Fruit fly (Drosophila melanogaster) whole organism: Measurements from ENCODE around the gene elg1.

Experiments
- CG8478 ChIP-seq: fragments of >200 bp; optimal IDR thresholded peaks from 2 replicates; lab custom pipeline; 2018; ENCODE audit warnings: inconsistent platforms
- Dll ChIP-seq: fragments of >200 bp; optimal IDR thresholded peaks from 2 replicates; lab custom pipeline; 2017
- EcR ChIP-seq, 2 experiments: fragments of >200 bp; optimal IDR thresholded peaks; 2 replicates each; lab custom pipeline; 2017; ENCODE audit warnings: missing biosample characterization in 2 of 2, missing genetic modification characterization in 2 of 2, missing genetic modification reagents in 2 of 2
- pan ChIP-seq: fragments of >200 bp; optimal IDR thresholded peaks from 2 replicates; lab custom pipeline; 2017
- psq ChIP-seq: fragments of >200 bp; optimal IDR thresholded peaks from 2 replicates; lab custom pipeline; 2017
- usp ChIP-seq: fragments of >200 bp; optimal IDR thresholded peaks from 2 replicates; lab custom pipeline; 2017; ENCODE audit warnings: missing biosample characterization, missing genetic modification characterization, mixed read lengths

The elg1 gene

DNA sequence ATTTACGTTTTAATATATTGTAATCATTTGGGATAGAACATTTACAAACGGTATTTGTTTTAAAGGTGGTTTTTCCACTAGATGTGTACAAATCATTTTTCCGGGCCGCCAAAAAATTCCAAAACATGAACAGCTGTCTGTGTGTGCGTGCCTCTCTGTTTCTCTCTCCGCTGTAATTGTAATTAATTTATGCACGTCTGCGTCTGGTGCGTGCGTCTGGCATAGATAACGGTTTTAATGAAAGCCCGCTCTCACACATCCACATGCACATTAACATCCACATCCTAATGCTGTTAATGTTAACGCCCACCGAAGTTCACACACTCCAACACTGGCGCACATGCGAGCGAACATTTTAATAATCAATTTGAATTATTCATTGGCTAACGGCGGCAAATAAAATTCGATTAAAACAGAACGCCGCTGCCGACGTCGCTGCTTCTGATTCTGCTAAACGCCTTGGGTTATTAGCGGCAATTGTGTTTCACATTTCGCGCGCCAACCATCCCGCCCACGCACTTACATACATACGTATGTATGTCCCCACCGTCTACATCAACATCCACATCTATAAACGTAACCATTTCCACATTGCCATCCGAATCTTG lies 14.2 kb downstream of the elg1 start:
- TF ChIP-seq psq (lab: Kevin White, UChicago) = no peak
- TF ChIP-seq pan = no peak
- TF ChIP-seq CG8478 (lab: Kevin White, UChicago) = no peak

DNA sequence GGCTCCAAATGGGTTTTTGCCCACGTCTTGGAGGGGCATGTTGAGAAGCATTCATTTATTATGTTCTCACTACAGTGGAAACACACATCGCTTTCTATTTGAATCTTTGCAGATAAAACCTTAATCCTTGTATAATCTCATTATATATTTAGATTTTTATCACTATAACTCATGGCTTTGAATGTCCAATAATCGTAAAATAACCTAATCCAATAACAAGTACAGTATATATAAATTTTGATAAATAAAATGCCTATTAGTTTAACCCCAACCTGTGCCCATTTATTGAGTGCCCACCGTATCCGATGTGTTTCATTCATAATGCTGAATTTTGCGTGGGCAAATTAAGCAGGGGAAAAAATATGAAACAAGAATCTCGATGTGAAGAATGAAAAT lies 14.7 kb downstream of the elg1 start:
- TF ChIP-seq EcR (GFP tag; optimal IDR thresholded peaks at IDR 0.05; lab: Kevin White, UChicago) (no peak), usp (GFP tag; lab: Kevin White, UChicago) (no peak), CG8478 (lab: Kevin White, UChicago) (no peak), psq (lab: Kevin White, UChicago) (no peak), pan (no peak), Dll (lab: Kevin White, UChicago) (no peak)

dm6 chr3L:16147325-16147724 lies 15.5 kb downstream of the elg1 start:
- no peak for TF ChIP-seq pan

- TF ChIP-seq psq (lab: Kevin White, UChicago) (no peak), usp (GFP tag; lab: Kevin White, UChicago) (no peak)
Measured at dm6 chr3L:16147819-16148236, 16.0 kb downstream of the elg1 start.

- no peak for TF ChIP-seq EcR (GFP tag; optimal IDR thresholded peaks at IDR 0.05; lab: Kevin White, UChicago)
- peak; percentile 76 for TF ChIP-seq pan
Measured at dm6 chr3L:16149418-16150160, 17.8 kb downstream of the elg1 start.

- no peak for TF ChIP-seq usp (GFP tag; lab: Kevin White, UChicago)
- no peak for TF ChIP-seq pan
- no peak for TF ChIP-seq CG8478 (lab: Kevin White, UChicago)
- TF ChIP-seq EcR (GFP tag; optimal IDR thresholded peaks at IDR 0.05; lab: Kevin White, UChicago) = no peak
- TF ChIP-seq psq (lab: Kevin White, UChicago) = no peak
- no peak for TF ChIP-seq Dll (lab: Kevin White, UChicago)
Measured at dm6 chr3L:16150161-16150538, 18.3 kb downstream of the elg1 start.

DNA sequence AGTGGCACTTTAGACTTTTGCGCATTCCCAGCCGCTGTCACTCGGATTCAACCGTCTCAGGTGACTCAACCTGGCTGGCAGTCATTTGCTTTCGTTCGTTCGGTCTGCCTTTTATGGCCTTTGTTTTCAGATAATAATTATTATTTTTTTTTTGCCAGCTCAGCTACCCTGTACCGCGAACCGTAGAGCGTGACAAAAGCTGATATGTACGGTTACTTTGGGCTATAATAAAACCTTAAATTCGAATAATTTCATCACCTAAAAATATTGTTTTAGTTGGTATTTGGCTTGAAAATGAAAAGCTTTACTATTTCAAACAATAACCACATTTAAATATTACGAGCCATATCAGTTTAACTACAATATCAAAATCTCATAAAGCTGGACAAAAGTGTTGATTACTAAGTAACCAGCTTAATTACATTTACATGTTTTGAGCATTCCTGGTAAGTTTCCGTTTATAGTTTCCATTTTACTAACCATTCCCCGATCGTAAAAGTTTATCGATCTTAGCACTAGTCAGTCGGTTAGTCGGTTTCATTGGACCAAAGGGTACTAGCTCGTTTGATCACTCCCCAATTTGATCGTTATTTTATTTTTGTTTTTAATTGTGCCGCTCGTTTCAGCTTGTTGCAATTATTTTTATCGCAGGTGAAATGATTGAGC lies 19.2 kb downstream of the elg1 start:
- TF ChIP-seq pan = peak; percentile 55
- no peak for TF ChIP-seq EcR (GFP tag; optimal IDR thresholded peaks at IDR 0.05; lab: Kevin White, UChicago)

DNA sequence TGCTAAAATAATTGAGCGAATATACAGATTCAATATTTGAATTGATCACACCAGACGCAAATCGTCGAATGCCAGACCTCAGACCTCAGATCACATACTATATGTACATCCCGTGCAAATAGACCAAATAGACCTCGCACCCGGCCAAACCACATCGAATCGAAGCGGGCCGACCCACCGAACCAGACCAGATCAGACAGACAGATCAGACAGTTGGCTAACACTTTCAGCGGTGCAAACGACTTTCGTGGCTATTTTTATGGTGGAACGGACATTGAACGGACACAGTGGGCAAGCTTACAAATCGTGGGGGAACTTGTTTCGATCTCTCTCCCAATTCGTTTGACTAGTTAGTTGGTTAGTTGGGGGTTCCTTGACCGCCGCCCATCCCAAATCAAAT lies 19.9 kb downstream of the elg1 start:
- TF ChIP-seq psq (lab: Kevin White, UChicago) (no peak), pan (no peak), Dll (lab: Kevin White, UChicago) (no peak), EcR (GFP tag; optimal IDR thresholded peaks at IDR 0.05; lab: Kevin White, UChicago) (no peak)

DNA sequence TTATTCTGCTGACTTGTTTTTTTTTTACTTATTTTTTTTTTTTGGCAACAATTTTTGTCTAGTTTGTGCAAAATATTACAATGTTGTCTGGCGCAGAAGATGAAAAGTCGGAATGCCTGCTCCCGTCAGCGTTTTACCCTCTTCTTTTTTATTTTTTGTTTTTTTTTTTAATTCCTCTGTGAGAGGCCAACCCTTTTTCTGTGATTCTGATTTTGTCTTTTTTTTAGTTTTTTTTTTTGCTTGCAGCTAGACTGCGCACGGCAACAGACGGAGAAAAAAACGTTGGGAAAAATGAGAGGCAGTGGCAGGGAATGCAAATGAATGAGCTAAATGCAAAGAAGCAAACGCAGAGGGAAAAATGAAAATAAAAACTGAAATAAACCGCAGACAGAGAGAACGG lies 21.3 kb downstream of the elg1 start:
- TF ChIP-seq usp (GFP tag; lab: Kevin White, UChicago) (no peak), pan (no peak), psq (lab: Kevin White, UChicago) (no peak), CG8478 (lab: Kevin White, UChicago) (no peak), Dll (lab: Kevin White, UChicago) (no peak), EcR (GFP tag; optimal IDR thresholded peaks at IDR 0.05; lab: Kevin White, UChicago) (no peak)

DNA sequence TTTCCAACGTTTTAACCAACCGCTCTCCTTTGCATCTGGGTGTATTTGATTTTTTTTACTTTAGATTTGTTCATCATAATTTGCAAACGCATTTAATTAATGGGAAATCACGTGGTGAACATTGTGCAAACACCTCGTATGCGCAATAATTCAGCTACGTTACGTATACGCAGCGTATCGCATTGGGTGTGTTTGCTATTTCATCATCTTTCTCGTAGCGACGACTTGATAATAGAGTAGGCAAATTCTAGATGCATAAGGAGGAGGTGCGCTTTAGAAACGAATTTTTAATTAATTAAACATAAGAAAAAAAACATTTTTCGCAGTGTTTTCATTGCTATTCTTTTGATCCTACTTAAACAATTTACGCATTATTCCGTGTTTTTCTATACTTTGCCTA lies 21.8 kb downstream of the elg1 start:
- TF ChIP-seq CG8478 (lab: Kevin White, UChicago) (no peak), usp (GFP tag; lab: Kevin White, UChicago) (no peak), Dll (lab: Kevin White, UChicago) (no peak), pan (no peak), psq (lab: Kevin White, UChicago) (no peak), EcR (GFP tag; optimal IDR thresholded peaks at IDR 0.05; lab: Kevin White, UChicago) (no peak)

DNA sequence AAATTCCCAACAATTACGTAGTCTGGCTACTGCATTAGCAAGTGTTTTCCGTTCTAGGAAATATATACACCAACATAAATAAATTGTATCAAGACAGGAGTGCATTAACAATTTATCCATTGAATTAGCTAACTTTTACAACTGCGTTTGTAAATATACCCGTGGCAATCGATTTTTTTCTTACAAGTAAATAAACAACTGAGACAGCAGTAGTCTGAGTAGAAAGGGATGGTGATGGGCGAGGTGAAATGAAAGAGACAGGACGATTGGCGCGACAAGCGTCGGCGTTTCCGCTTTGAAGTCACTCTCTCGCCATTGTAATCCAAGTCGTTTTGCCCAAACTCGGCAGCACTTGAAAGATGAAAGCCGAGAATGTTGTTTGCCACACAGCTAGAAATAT lies 23.7 kb downstream of the elg1 start:
- TF ChIP-seq EcR (GFP tag; optimal IDR thresholded peaks at IDR 0.05; lab: Kevin White, UChicago) (no peak), CG8478 (lab: Kevin White, UChicago) (no peak), Dll (lab: Kevin White, UChicago) (no peak), pan (no peak), usp (GFP tag; lab: Kevin White, UChicago) (no peak), psq (lab: Kevin White, UChicago) (no peak)

DNA sequence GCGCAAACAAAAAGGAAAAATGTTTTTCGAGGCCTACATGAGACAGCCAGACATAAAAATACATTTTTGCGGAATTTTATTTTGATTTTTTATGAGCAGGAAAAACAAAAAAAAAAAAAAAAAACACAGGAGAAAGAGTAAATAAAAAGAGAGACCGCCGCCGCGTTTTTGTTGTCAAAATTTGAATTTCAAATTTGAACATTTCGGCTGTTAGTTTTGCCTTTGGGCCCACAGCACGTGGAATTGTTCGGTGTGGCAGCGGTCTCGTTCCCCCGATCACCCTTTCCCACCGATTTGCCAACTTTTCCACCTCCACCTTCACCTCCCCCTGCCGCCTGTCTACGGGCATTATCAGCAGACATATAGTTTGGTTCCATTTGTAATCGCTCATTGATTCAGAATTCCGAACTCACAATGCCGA lies 25.0 kb downstream of the elg1 start:
- TF ChIP-seq EcR (GFP tag; optimal IDR thresholded peaks at IDR 0.05; lab: Kevin White, UChicago) = no peak
- no peak for TF ChIP-seq Dll (lab: Kevin White, UChicago)
- no peak for TF ChIP-seq CG8478 (lab: Kevin White, UChicago)
- TF ChIP-seq usp (GFP tag; lab: Kevin White, UChicago) = no peak
- no peak for TF ChIP-seq pan
- no peak for TF ChIP-seq psq (lab: Kevin White, UChicago)
